Fruit fly (Drosophila melanogaster) whole organism, wandering third instar larva: Measurements from ENCODE around the gene CG11905.

Experiments used
- Abd-B ChIP-seq: fragments of >200 bp; optimal IDR thresholded peaks from 2 replicates; lab custom pipeline; 2017; ENCODE audit warnings: missing biosample characterization, missing genetic modification characterization
- CG32264 ChIP-seq: fragments of 200-800 bp; sonication (Bioruptor generic); optimal IDR thresholded peaks from 2 replicates; lab custom pipeline; 2016; ENCODE audit warnings: missing biosample characterization, missing genetic modification characterization
- CG9705 ChIP-seq: fragments of 200-800 bp; sonication (Bioruptor generic); optimal IDR thresholded peaks from 2 replicates; lab custom pipeline; 2018; ENCODE audit warnings: missing biosample characterization, mild to moderate bottlenecking, missing genetic modification characterization
- CrebA ChIP-seq: fragments of 200-800 bp; sonication (Bioruptor generic); optimal IDR thresholded peaks from 2 replicates; lab custom pipeline; 2016; ENCODE audit warnings: missing biosample characterization, mild to moderate bottlenecking, missing genetic modification characterization, borderline replicate concordance
- Dfd ChIP-seq: fragments of >200 bp; optimal IDR thresholded peaks from 2 replicates; lab custom pipeline; 2017; ENCODE audit warnings: missing biosample characterization, missing genetic modification characterization
- Dif ChIP-seq: fragments of 200-275, 200-300 bp; sonication (Bioruptor generic); optimal IDR thresholded peaks from 2 replicates; lab custom pipeline; 2018; ENCODE audit warnings: missing biosample characterization, missing genetic modification characterization; ENCODE audit not compliant: partially characterized antibody
- GATAd ChIP-seq: sonication (Bioruptor generic); optimal IDR thresholded peaks from 2 replicates; lab custom pipeline; 2016; ENCODE audit warnings: missing biosample characterization, missing genetic modification characterization
- HLH106 ChIP-seq: fragments of 200-800 bp; optimal IDR thresholded peaks from 3 replicates; lab custom pipeline; 2019; ENCODE audit warnings: missing biosample characterization, mild to moderate bottlenecking, missing genetic modification characterization, moderate library complexity
- Hnf4 ChIP-seq: fragments of 200-800 bp; sonication (Bioruptor generic); optimal IDR thresholded peaks from 2 replicates; lab custom pipeline; 2016; ENCODE audit warnings: missing biosample characterization, mild to moderate bottlenecking, missing genetic modification characterization
- Hr78 ChIP-seq: fragments of >200 bp; optimal IDR thresholded peaks from 2 replicates; lab custom pipeline; 2017; ENCODE audit warnings: missing biosample characterization, missing genetic modification characterization
- Hr83 ChIP-seq: fragments of 200-300 bp; sonication (Bioruptor generic); optimal IDR thresholded peaks from 2 replicates; lab custom pipeline; 2016; ENCODE audit warnings: missing biosample characterization, mild to moderate bottlenecking, missing genetic modification characterization, moderate library complexity; ENCODE audit not compliant: poor library complexity, severe bottlenecking
- Jra ChIP-seq: sonication (Bioruptor generic); optimal IDR thresholded peaks from 2 replicates; lab custom pipeline; 2016; ENCODE audit warnings: missing biosample characterization, missing genetic modification characterization
- Mio ChIP-seq: sonication (Bioruptor generic); optimal IDR thresholded peaks from 2 replicates; lab custom pipeline; 2016; ENCODE audit warnings: missing biosample characterization, missing genetic modification characterization
- Myc ChIP-seq: fragments of >200 bp; optimal IDR thresholded peaks from 2 replicates; lab custom pipeline; 2017
- N ChIP-seq: fragments of >200 bp; optimal IDR thresholded peaks from 2 replicates; lab custom pipeline; 2018; ENCODE audit warnings: missing biosample characterization, missing external identifiers, missing genetic modification characterization
- OdsH ChIP-seq: fragments of 200-800 bp; sonication (Bioruptor generic); optimal IDR thresholded peaks from 2 replicates; lab custom pipeline; 2016; ENCODE audit warnings: missing biosample characterization, mild to moderate bottlenecking, missing genetic modification characterization
- Rel ChIP-seq, 2 experiments: fragments of 200-800 bp; sonication (Bioruptor generic) in 1 of 2; optimal IDR thresholded peaks; 2 replicates in 1 of 2; 3 replicates in 1 of 2; lab custom pipeline; 2016 to 2019; ENCODE audit warnings: mild to moderate bottlenecking in 2 of 2, missing biosample characterization in 2 of 2, missing genetic modification characterization in 2 of 2, moderate library complexity in 1 of 2
- Sp1 ChIP-seq: fragments of 200-800 bp; sonication (Bioruptor generic); optimal IDR thresholded peaks from 3 replicates; lab custom pipeline; 2019; ENCODE audit warnings: missing biosample characterization, mild to moderate bottlenecking, missing genetic modification characterization, moderate library complexity
- Vsx2 ChIP-seq: fragments of 200-300, 225-300 bp; sonication (Bioruptor generic); optimal IDR thresholded peaks from 2 replicates; lab custom pipeline; 2018; ENCODE audit warnings: missing biosample characterization, missing genetic modification characterization; ENCODE audit not compliant: partially characterized antibody
- br ChIP-seq: fragments of 200-800 bp; sonication (Bioruptor generic); optimal IDR thresholded peaks from 2 replicates; lab custom pipeline; 2016; ENCODE audit warnings: missing biosample characterization, missing genetic modification characterization
- brk ChIP-seq: fragments of 200-800 bp; sonication (Bioruptor generic); optimal IDR thresholded peaks from 2 replicates; lab custom pipeline; 2016; ENCODE audit warnings: missing biosample characterization, mild to moderate bottlenecking, missing genetic modification characterization
- dl ChIP-seq, 2 experiments: fragments of 175-275, 200-275 bp in 1 of 2; fragments of 200-275 bp in 1 of 2; sonication (Bioruptor generic); optimal IDR thresholded peaks; lab custom pipeline; 2018; ENCODE audit warnings: mild to moderate bottlenecking in 2 of 2, missing biosample characterization in 2 of 2, missing genetic modification characterization in 2 of 2, moderate library complexity in 2 of 2; ENCODE audit not compliant: partially characterized antibody in 2 of 2, insufficient read depth in 1 of 2
- dmrt93B ChIP-seq: fragments of 200-800 bp; sonication (Bioruptor generic); optimal IDR thresholded peaks from 2 replicates; lab custom pipeline; 2018; ENCODE audit warnings: missing biosample characterization, mild to moderate bottlenecking, missing genetic modification characterization
- dsf ChIP-seq: sonication (Bioruptor generic); optimal IDR thresholded peaks from 2 replicates; lab custom pipeline; 2016; ENCODE audit warnings: missing biosample characterization, missing genetic modification characterization, borderline replicate concordance
- ey ChIP-seq: fragments of 200-800 bp; sonication (Bioruptor generic); optimal IDR thresholded peaks from 2 replicates; lab custom pipeline; 2016; ENCODE audit warnings: missing biosample characterization, missing genetic modification characterization
- foxo ChIP-seq, 2 experiments: fragments of 200-800 bp; sonication (Bioruptor generic); optimal IDR thresholded peaks; 2 replicates in 1 of 2; 3 replicates in 1 of 2; lab custom pipeline; 2016 to 2017; ENCODE audit warnings: missing biosample characterization in 2 of 2, missing genetic modification characterization in 2 of 2
- fru ChIP-seq: fragments of 200-800 bp; sonication (Bioruptor generic); optimal IDR thresholded peaks from 3 replicates; lab custom pipeline; 2016; ENCODE audit warnings: missing biosample characterization, mild to moderate bottlenecking, missing genetic modification characterization
- h ChIP-seq: fragments of 200-800 bp; sonication (Bioruptor generic); optimal IDR thresholded peaks from 3 replicates; lab custom pipeline; 2016; ENCODE audit warnings: missing biosample characterization, mild to moderate bottlenecking, missing genetic modification characterization
- jim ChIP-seq: fragments of 175-275, 200-325 bp; sonication (Bioruptor generic); optimal IDR thresholded peaks from 2 replicates; lab custom pipeline; 2016; ENCODE audit warnings: missing biosample characterization, mild to moderate bottlenecking, missing genetic modification characterization
- lola ChIP-seq: fragments of >200 bp; optimal IDR thresholded peaks from 2 replicates; lab custom pipeline; 2017; ENCODE audit warnings: missing biosample characterization, missing genetic modification characterization
- pan ChIP-seq: fragments of >200 bp; optimal IDR thresholded peaks from 2 replicates; lab custom pipeline; 2017
- psq ChIP-seq: fragments of 200-800 bp; sonication (Bioruptor generic); optimal IDR thresholded peaks from 3 replicates; lab custom pipeline; 2017; ENCODE audit warnings: missing biosample characterization, mild to moderate bottlenecking, missing genetic modification characterization, moderate library complexity
- rgr ChIP-seq: fragments of 200-800 bp; sonication (Bioruptor generic); optimal IDR thresholded peaks from 3 replicates; lab custom pipeline; 2016; ENCODE audit warnings: missing biosample characterization, mild to moderate bottlenecking, missing genetic modification characterization
- sage ChIP-seq: fragments of 200-800 bp; sonication (Bioruptor generic); optimal IDR thresholded peaks from 2 replicates; lab custom pipeline; 2016; ENCODE audit warnings: missing biosample characterization, mild to moderate bottlenecking, missing genetic modification characterization
- sv ChIP-seq: fragments of 200-800 bp; sonication (Bioruptor generic); optimal IDR thresholded peaks from 3 replicates; lab custom pipeline; 2016; ENCODE audit warnings: missing biosample characterization, missing genetic modification characterization
- tai ChIP-seq: sonication (Bioruptor generic); optimal IDR thresholded peaks from 2 replicates; lab custom pipeline; 2016; ENCODE audit warnings: missing biosample characterization, missing genetic modification characterization
- usp ChIP-seq: fragments of >200 bp; optimal IDR thresholded peaks from 2 replicates; lab custom pipeline; 2017; ENCODE audit warnings: missing biosample characterization, missing genetic modification characterization
- woc ChIP-seq: sonication (Bioruptor generic); optimal IDR thresholded peaks from 2 replicates; lab custom pipeline; 2016; ENCODE audit warnings: missing biosample characterization, mild to moderate bottlenecking, missing genetic modification characterization

Gene CG11905

dm6 chr3L:16893647-16894046 lies 41.7 kb downstream of the CG11905 start:
- no peak for TF ChIP-seq Dif (GFP tag; lab: Kevin White, UChicago)
- no peak for TF ChIP-seq CrebA (GFP tag; lab: Kevin White, UChicago)
- TF ChIP-seq N (GFP tag; lab: Kevin White, UChicago): no peak
- no peak for TF ChIP-seq Rel (GFP tag; optimal IDR thresholded peaks at IDR 0.05; lab: Kevin White, UChicago)
- TF ChIP-seq Rel (tag; optimal IDR thresholded peaks at IDR 0.05; lab: Kevin White, UChicago): no peak
- TF ChIP-seq Hnf4 (GFP tag; lab: Kevin White, UChicago): no peak
- TF ChIP-seq ey: no peak
- no peak for TF ChIP-seq dl (GFP tag; optimal IDR thresholded peaks at IDR 0.05; lab: Kevin White, UChicago; ENCODE audit: insufficient read depth in 1 of 2, partially characterized antibody in 2 of 2)
- no peak for TF ChIP-seq pan (lab: Kevin White, UChicago)
- TF ChIP-seq Hr83 (GFP tag; lab: Kevin White, UChicago): no peak

- TF ChIP-seq jim (GFP tag; lab: Kevin White, UChicago) (no peak), OdsH (GFP tag; lab: Kevin White, UChicago) (no peak), dmrt93B (GFP tag; lab: Kevin White, UChicago) (no peak), N (GFP tag; lab: Kevin White, UChicago) (no peak), br (GFP tag; lab: Kevin White, UChicago) (no peak), dsf (GFP tag; lab: Kevin White, UChicago) (no peak), Rel (GFP tag; optimal IDR thresholded peaks at IDR 0.05; lab: Kevin White, UChicago) (no peak), Rel (tag; optimal IDR thresholded peaks at IDR 0.05; lab: Kevin White, UChicago) (no peak)
Measured at dm6 chr3L:16892728-16893271, 42.5 kb downstream of the CG11905 start.

- TF ChIP-seq Myc (lab: Kevin White, UChicago) (no peak), Abd-B (GFP tag; lab: Kevin White, UChicago) (no peak), Jra (GFP tag; lab: Kevin White, UChicago) (no peak), dmrt93B (GFP tag; lab: Kevin White, UChicago) (no peak), usp (no peak), h (GFP tag; lab: Kevin White, UChicago) (no peak), Rel (GFP tag; optimal IDR thresholded peaks at IDR 0.05; lab: Kevin White, UChicago) (no peak), Rel (tag; optimal IDR thresholded peaks at IDR 0.05; lab: Kevin White, UChicago) (no peak), Hr78 (GFP tag; lab: Kevin White, UChicago) (no peak), OdsH (GFP tag; lab: Kevin White, UChicago) (no peak), CG9705 (no peak)
Measured at dm6 chr3L:16891914-16892313, 43.4 kb downstream of the CG11905 start.

DNA sequence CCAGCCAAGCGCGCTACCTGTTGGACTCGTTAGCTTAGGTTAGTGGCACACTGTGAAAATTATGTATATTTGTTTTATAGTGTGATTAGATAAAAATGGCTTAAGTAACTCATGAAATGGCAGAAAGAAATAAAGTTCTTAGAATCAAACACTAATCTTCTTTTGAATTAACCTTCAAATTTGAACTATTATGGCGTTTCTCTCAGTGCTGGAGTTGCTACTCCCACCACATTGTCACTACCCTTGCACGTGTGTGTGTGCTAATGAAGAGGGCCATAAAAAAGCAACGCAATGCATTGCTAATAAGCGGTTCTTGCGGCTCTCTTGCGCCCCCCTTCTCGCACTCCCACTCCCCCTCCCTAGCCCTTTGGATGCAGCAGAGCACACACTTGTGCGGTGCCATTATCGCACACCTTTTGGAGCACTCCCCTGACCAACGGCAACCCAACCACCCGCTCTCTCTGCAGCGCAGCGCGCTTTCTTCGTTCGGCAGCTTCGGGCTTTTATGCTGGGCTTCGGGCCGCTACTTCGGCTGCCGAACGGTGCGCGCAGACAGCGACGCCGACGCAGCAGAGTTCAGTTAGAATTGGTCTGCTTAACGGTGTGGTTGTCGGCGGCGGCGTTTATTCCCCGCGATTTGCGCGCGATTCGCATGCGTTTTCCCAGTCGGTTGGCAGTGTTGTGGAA lies 44.5 kb downstream of the CG11905 start:
- TF ChIP-seq usp: no peak
- TF ChIP-seq tai: no peak
- TF ChIP-seq woc (GFP tag; lab: Kevin White, UChicago): peak; percentile 67
- peak; percentile 70 for TF ChIP-seq HLH106 (tag; lab: Kevin White, UChicago)
- TF ChIP-seq psq: peak; percentile 64
- TF ChIP-seq h (GFP tag; lab: Kevin White, UChicago): peak; percentile 81
- no peak for TF ChIP-seq Jra (GFP tag; lab: Kevin White, UChicago)
- no peak for TF ChIP-seq CG32264 (GFP tag; lab: Kevin White, UChicago)
- TF ChIP-seq CG9705: no peak
- no peak for TF ChIP-seq GATAd (GFP tag; lab: Kevin White, UChicago)
- no peak for TF ChIP-seq Rel (GFP tag; optimal IDR thresholded peaks at IDR 0.05; lab: Kevin White, UChicago)
- TF ChIP-seq Rel (tag; optimal IDR thresholded peaks at IDR 0.05; lab: Kevin White, UChicago): peak; percentile 24
- peak; percentile 71 for TF ChIP-seq Hnf4 (GFP tag; lab: Kevin White, UChicago)
- TF ChIP-seq dsf (GFP tag; lab: Kevin White, UChicago): no peak
- TF ChIP-seq fru (GFP tag; lab: Kevin White, UChicago): peak; percentile 79
- TF ChIP-seq lola (GFP tag; lab: Kevin White, UChicago): no peak
- peak; percentile 68 for TF ChIP-seq sv (GFP tag; lab: Kevin White, UChicago)
- no peak for TF ChIP-seq jim (GFP tag; lab: Kevin White, UChicago)
- peak; percentile 7 for TF ChIP-seq sage
- peak in 1 of 2 experiments; percentile 85 for TF ChIP-seq foxo (GFP tag; optimal IDR thresholded peaks at IDR 0.05; lab: Kevin White, UChicago)
- no peak for TF ChIP-seq brk (GFP tag; lab: Kevin White, UChicago)
- peak; percentile 73 for TF ChIP-seq Dif (GFP tag; lab: Kevin White, UChicago)
- TF ChIP-seq N (GFP tag; lab: Kevin White, UChicago): no peak
- TF ChIP-seq Hr78 (GFP tag; lab: Kevin White, UChicago): no peak
- peak; percentile 53 for TF ChIP-seq br (GFP tag; lab: Kevin White, UChicago)
- peak; percentile 70 for TF ChIP-seq OdsH (GFP tag; lab: Kevin White, UChicago)
- TF ChIP-seq Sp1 (GFP tag; lab: Kevin White, UChicago): peak; percentile 76
- TF ChIP-seq Vsx2 (GFP tag; lab: Kevin White, UChicago): peak; percentile 62
- TF ChIP-seq Dfd: no peak
- TF ChIP-seq rgr: peak; percentile 81
- TF ChIP-seq Abd-B (GFP tag; lab: Kevin White, UChicago): no peak
- peak in 1 of 2 experiments; percentile 24 for TF ChIP-seq dl (GFP tag; optimal IDR thresholded peaks at IDR 0.05; lab: Kevin White, UChicago; ENCODE audit: insufficient read depth in 1 of 2, partially characterized antibody in 2 of 2)
- TF ChIP-seq Mio (GFP tag; lab: Kevin White, UChicago): no peak
- TF ChIP-seq Myc (lab: Kevin White, UChicago): peak; percentile 49
- TF ChIP-seq ey: peak; percentile 74
